Fruit fly (Drosophila melanogaster) whole organism, embryonic: ENCODE results near the gene CG8568.

ENCODE experiments used
- BtbVII ChIP-seq: fragments of 200-800 bp; sonication (Bioruptor generic); optimal IDR thresholded peaks from 3 replicates; lab custom pipeline; 2017; ENCODE audit warnings: missing biosample characterization, mild to moderate bottlenecking, missing genetic modification characterization
- CG10366 ChIP-seq: fragments of 200-800 bp; sonication (Bioruptor generic); IDR thresholded peaks from 2 replicates; pipeline ENCODE4 v1.3.6; 2022; ENCODE audit warnings: missing biosample characterization, missing genetic modification characterization
- CG11504 ChIP-seq: fragments of 200-800 bp; sonication (Bioruptor generic); optimal IDR thresholded peaks from 3 replicates; lab custom pipeline; 2019; ENCODE audit warnings: missing biosample characterization, mild to moderate bottlenecking, missing genetic modification characterization, moderate library complexity
- CG12391 ChIP-seq: fragments of 200-800 bp; sonication (Bioruptor generic); optimal IDR thresholded peaks from 3 replicates; lab custom pipeline; 2018; ENCODE audit warnings: missing biosample characterization, mild to moderate bottlenecking, missing genetic modification characterization, moderate library complexity
- CG15601 ChIP-seq: fragments of 200-800 bp; sonication (Bioruptor generic); optimal IDR thresholded peaks from 3 replicates; lab custom pipeline; 2019; ENCODE audit warnings: missing biosample characterization, mild to moderate bottlenecking, missing genetic modification characterization, moderate library complexity
- CG1603 ChIP-seq: fragments of 200-800 bp; sonication (Bioruptor generic); optimal IDR thresholded peaks from 2 replicates; lab custom pipeline; 2019; ENCODE audit warnings: missing biosample characterization, mild to moderate bottlenecking, missing genetic modification characterization, moderate library complexity
- CG17186 ChIP-seq: fragments of 200-800 bp; sonication (Bioruptor generic); optimal IDR thresholded peaks from 3 replicates; lab custom pipeline; 2017; ENCODE audit warnings: missing biosample characterization, missing genetic modification reagents, missing genetic modification characterization
- CG17361 ChIP-seq: fragments of 200-800 bp; sonication (Bioruptor generic); IDR thresholded peaks from 3 replicates; pipeline ENCODE4 v1.3.6; 2022; ENCODE audit warnings: missing biosample characterization, missing genetic modification characterization
- CG17612 ChIP-seq: fragments of 200-800 bp; sonication (Bioruptor generic); IDR thresholded peaks from 2 replicates; pipeline ENCODE4 v1.3.6; 2022; ENCODE audit warnings: missing biosample characterization, missing genetic modification characterization
- CG18262 ChIP-seq: fragments of 200-800 bp; optimal IDR thresholded peaks from 3 replicates; lab custom pipeline; 2019; ENCODE audit warnings: missing biosample characterization, mild to moderate bottlenecking, missing genetic modification characterization, moderate library complexity
- CG2129 ChIP-seq: fragments of 200-800 bp; sonication (Bioruptor generic); IDR thresholded peaks from 2 replicates; pipeline ENCODE4 v1.3.6; 2022; ENCODE audit warnings: missing biosample characterization, missing genetic modification characterization; ENCODE audit not compliant: partially characterized antibody
- CG2199 ChIP-seq: fragments of 200-800 bp; sonication (Bioruptor generic); IDR thresholded peaks from 3 replicates; pipeline ENCODE4 v1.3.6; 2022; ENCODE audit warnings: missing biosample characterization, missing genetic modification characterization
- CG2678 ChIP-seq: fragments of 200-800 bp; sonication (Bioruptor generic); optimal IDR thresholded peaks from 3 replicates; lab custom pipeline; 2019; ENCODE audit warnings: missing biosample characterization, mild to moderate bottlenecking, missing genetic modification characterization, moderate library complexity
- CG2712 ChIP-seq: fragments of 200-800 bp; optimal IDR thresholded peaks from 3 replicates; lab custom pipeline; 2019; ENCODE audit warnings: missing biosample characterization, mild to moderate bottlenecking, missing genetic modification characterization, moderate library complexity
- CG31441 ChIP-seq: fragments of 200-800 bp; sonication (Bioruptor generic); IDR thresholded peaks from 2 replicates; pipeline ENCODE4 v1.3.6; 2022; ENCODE audit warnings: missing biosample characterization, missing genetic modification characterization
- CG3995 ChIP-seq: fragments of 200-800 bp; sonication (Bioruptor generic); optimal IDR thresholded peaks from 3 replicates; lab custom pipeline; 2016; ENCODE audit warnings: missing biosample characterization, missing genetic modification characterization
- CG6175 ChIP-seq: fragments of 200-800 bp; sonication (Bioruptor generic); IDR thresholded peaks from 3 replicates; pipeline ENCODE4 v1.3.6; 2022; ENCODE audit warnings: missing biosample characterization, missing genetic modification characterization
- CG6254 ChIP-seq: fragments of 200-800 bp; sonication (Bioruptor generic); optimal IDR thresholded peaks from 3 replicates; lab custom pipeline; 2017; ENCODE audit warnings: mild to moderate bottlenecking, missing biosample characterization, missing genetic modification reagents, missing genetic modification characterization
- CG7963 ChIP-seq: fragments of 200-800 bp; sonication (Bioruptor generic); IDR thresholded peaks from 3 replicates; pipeline ENCODE4 v1.3.6; 2022; ENCODE audit warnings: missing biosample characterization, missing genetic modification characterization; ENCODE audit not compliant: partially characterized antibody
- CG8388 ChIP-seq: fragments of 200-800 bp; sonication (Bioruptor generic); optimal IDR thresholded peaks from 2 replicates; lab custom pipeline; 2019; ENCODE audit warnings: missing biosample characterization, mild to moderate bottlenecking, missing genetic modification characterization, moderate library complexity
- CG8924 ChIP-seq: fragments of 200-800 bp; optimal IDR thresholded peaks from 3 replicates; lab custom pipeline; 2019; ENCODE audit warnings: missing biosample characterization, mild to moderate bottlenecking, missing genetic modification characterization, moderate library complexity
- CG9215 ChIP-seq: fragments of 200-800 bp; sonication (Bioruptor generic); IDR thresholded peaks from 2 replicates; pipeline ENCODE4 v1.3.6; 2022; ENCODE audit warnings: missing biosample characterization, missing genetic modification characterization
- CTCF ChIP-seq: fragments of 200-800 bp; sonication (Bioruptor generic); optimal IDR thresholded peaks from 2 replicates; lab custom pipeline; 2017; ENCODE audit warnings: missing biosample characterization, mild to moderate bottlenecking, missing genetic modification characterization, moderate library complexity
- CkIIα-i1 ChIP-seq: fragments of 200-800 bp; sonication (Bioruptor generic); IDR thresholded peaks from 2 replicates; pipeline ENCODE4 v1.3.6; 2022; ENCODE audit warnings: missing biosample characterization, missing genetic modification characterization
- CoRest ChIP-seq: fragments of 200-800 bp; sonication (Bioruptor generic); optimal IDR thresholded peaks from 3 replicates; lab custom pipeline; 2018; ENCODE audit warnings: missing biosample characterization, mild to moderate bottlenecking, missing genetic modification characterization, moderate library complexity
- Dek ChIP-seq: fragments of 200-800 bp; sonication (Bioruptor generic); optimal IDR thresholded peaks from 3 replicates; lab custom pipeline; 2019; ENCODE audit warnings: missing biosample characterization, mild to moderate bottlenecking, missing genetic modification characterization, moderate library complexity
- ERR ChIP-seq: fragments of 200-800 bp; sonication (Bioruptor generic); optimal IDR thresholded peaks from 2 replicates; lab custom pipeline; 2016; ENCODE audit warnings: missing biosample characterization, missing genetic modification characterization
- Med ChIP-seq: fragments of 200-800 bp; sonication (Bioruptor generic); peaks from one replicate; lab custom pipeline; 2016; ENCODE audit warnings: missing biosample characterization, missing genetic modification characterization, mild to moderate bottlenecking, inconsistent platforms, moderate library complexity
- Sox102F ChIP-seq: fragments of 200-800 bp; sonication (Bioruptor generic); optimal IDR thresholded peaks from 2 replicates; lab custom pipeline; 2018; ENCODE audit warnings: missing biosample characterization, mild to moderate bottlenecking, missing genetic modification characterization, moderate library complexity
- Tbp ChIP-seq: fragments of >200 bp; optimal IDR thresholded peaks from 2 replicates; lab custom pipeline; 2018; ENCODE audit warnings: missing biosample characterization, missing genetic modification characterization
- Vsx1 ChIP-seq: fragments of 200-800 bp; sonication (Bioruptor generic); optimal IDR thresholded peaks from 2 replicates; lab custom pipeline; 2017; ENCODE audit warnings: missing biosample characterization, mild to moderate bottlenecking, missing genetic modification characterization, missing genetic modification reagents
- az2 ChIP-seq: fragments of 200-800 bp; sonication (Bioruptor generic); optimal IDR thresholded peaks from 3 replicates; lab custom pipeline; 2016; ENCODE audit warnings: missing biosample characterization, missing genetic modification characterization
- bsh ChIP-seq, 2 experiments: fragments of 200-800 bp; sonication (Bioruptor generic); optimal IDR thresholded peaks; 2 replicates each; lab custom pipeline; 2017 to 2018; ENCODE audit warnings: mild to moderate bottlenecking in 2 of 2, missing biosample characterization in 2 of 2, missing genetic modification characterization in 2 of 2, moderate library complexity in 1 of 2
- cato ChIP-seq: fragments of 200-800 bp; sonication (Bioruptor generic); optimal IDR thresholded peaks from 2 replicates; lab custom pipeline; 2016; ENCODE audit warnings: missing biosample characterization, missing genetic modification characterization, borderline replicate concordance
- dati ChIP-seq: fragments of 200-800 bp; sonication (Bioruptor generic); IDR thresholded peaks from 2 replicates; pipeline ENCODE4 v1.3.6; 2022; ENCODE audit warnings: missing biosample characterization, missing genetic modification characterization
- dmrt11E ChIP-seq: fragments of 200-800 bp; sonication (Bioruptor generic); optimal IDR thresholded peaks from 3 replicates; lab custom pipeline; 2018; ENCODE audit warnings: missing biosample characterization, mild to moderate bottlenecking, missing genetic modification characterization, moderate library complexity
- ewg ChIP-seq: fragments of 200-800 bp; sonication (Bioruptor generic); optimal IDR thresholded peaks from 3 replicates; lab custom pipeline; 2017; ENCODE audit warnings: mild to moderate bottlenecking, missing biosample characterization, missing genetic modification reagents, missing genetic modification characterization
- fd64A ChIP-seq: fragments of 200-800 bp; sonication (Bioruptor generic); optimal IDR thresholded peaks from 3 replicates; lab custom pipeline; 2018; ENCODE audit warnings: missing biosample characterization, mild to moderate bottlenecking, missing genetic modification characterization
- gem ChIP-seq: fragments of 200-800 bp; sonication (Bioruptor generic); optimal IDR thresholded peaks from 2 replicates; lab custom pipeline; 2019; ENCODE audit warnings: missing biosample characterization, mild to moderate bottlenecking, missing genetic modification characterization, moderate library complexity
- grn ChIP-seq: fragments of 200-800 bp; sonication (Bioruptor generic); optimal IDR thresholded peaks from 3 replicates; lab custom pipeline; 2017; ENCODE audit warnings: missing biosample characterization, missing genetic modification characterization
- ken ChIP-seq: fragments of 200-800 bp; sonication (Bioruptor generic); IDR thresholded peaks from 3 replicates; pipeline ENCODE4 v1.3.6; 2022; ENCODE audit warnings: missing biosample characterization, missing genetic modification characterization
- lola ChIP-seq, 3 experiments: fragments of >200 bp in 2 of 3; fragments of 200-800 bp in 1 of 3; sonication (Bioruptor generic) in 1 of 3; optimal IDR thresholded peaks; 2 replicates each; lab custom pipeline; 2017 to 2019; ENCODE audit warnings: missing biosample characterization in 3 of 3, missing genetic modification characterization in 3 of 3, mild to moderate bottlenecking in 1 of 3, moderate library complexity in 1 of 3
- nerfin-1 ChIP-seq: fragments of 200-800 bp; sonication (Bioruptor generic); optimal IDR thresholded peaks from 3 replicates; lab custom pipeline; 2019; ENCODE audit warnings: missing biosample characterization, mild to moderate bottlenecking, missing genetic modification characterization, moderate library complexity
- odd ChIP-seq: fragments of 200-800 bp; sonication (Bioruptor generic); optimal IDR thresholded peaks from 2 replicates; lab custom pipeline; 2017; ENCODE audit warnings: missing biosample characterization, mild to moderate bottlenecking, missing genetic modification characterization
- pros ChIP-seq: fragments of 200-800 bp; sonication (Bioruptor generic); optimal IDR thresholded peaks from 3 replicates; lab custom pipeline; 2019; ENCODE audit warnings: missing biosample characterization, mild to moderate bottlenecking, missing genetic modification characterization, moderate library complexity
- psq ChIP-seq: fragments of 200-800 bp; sonication (Bioruptor generic); optimal IDR thresholded peaks from 2 replicates; lab custom pipeline; 2017; ENCODE audit warnings: missing biosample characterization, missing genetic modification characterization
- row ChIP-seq: fragments of 200-800 bp; sonication (Bioruptor generic); IDR thresholded peaks from 3 replicates; pipeline ENCODE4 v1.3.6; 2022; ENCODE audit warnings: missing biosample characterization, missing genetic modification characterization
- sd ChIP-seq: fragments of 200-800 bp; sonication (Bioruptor generic); optimal IDR thresholded peaks from 3 replicates; lab custom pipeline; 2018; ENCODE audit warnings: missing biosample characterization, mild to moderate bottlenecking, missing genetic modification characterization, moderate library complexity
- sens ChIP-seq: fragments of 200-800 bp; sonication (Bioruptor generic); peaks from one replicate; lab custom pipeline; 2016; ENCODE audit warnings: missing biosample characterization, missing genetic modification characterization
- usp ChIP-seq: fragments of >200 bp; optimal IDR thresholded peaks from 2 replicates; lab custom pipeline; 2017; ENCODE audit warnings: missing biosample characterization, missing genetic modification characterization

Gene CG8568

dm6 chrX:17481659-17482266 is 29.4 kb upstream of the CG8568 start (continued):
- peak; percentile 22 for TF ChIP-seq az2 (GFP tag; lab: Kevin White, UChicago)
- TF ChIP-seq CG15601 (tag; lab: Kevin White, UChicago) = peak; percentile 2
- no peak for TF ChIP-seq pros (GFP tag; lab: Kevin White, UChicago)
- TF ChIP-seq Tbp = no peak
- TF ChIP-seq CG2199 (GFP tag; lab: Robert Waterston, UW) = 0 out of 3 replicates have a peak, but pooled peaks have one; percentile 20
- TF ChIP-seq BtbVII (GFP tag; lab: Kevin White, UChicago) = no peak
- TF ChIP-seq CG1603 (tag; lab: Kevin White, UChicago) = peak; percentile 7
- peak; percentile 8 for TF ChIP-seq dmrt11E
- 0 out of 3 replicates have a peak, but pooled peaks have one; percentile 18 for TF ChIP-seq CG17361 (GFP tag; lab: Robert Waterston, UW)
- TF ChIP-seq CTCF (GFP tag; lab: Kevin White, UChicago) = peak; percentile 86
- TF ChIP-seq ERR (GFP tag; lab: Kevin White, UChicago) = no peak
- TF ChIP-seq sd (tag; lab: Kevin White, UChicago) = no peak
- TF ChIP-seq cato = no peak
- TF ChIP-seq psq (GFP tag; lab: Kevin White, UChicago) = no peak
- TF ChIP-seq CG18262 (tag; lab: Kevin White, UChicago) = peak; percentile 43
- TF ChIP-seq CG6254 (GFP tag; lab: Kevin White, UChicago) = peak; percentile 46
- no peak for TF ChIP-seq CG3995
- peak; percentile 44 for TF ChIP-seq Sox102F (GFP tag; lab: Kevin White, UChicago)
- TF ChIP-seq CG2678 (tag; lab: Kevin White, UChicago) = peak; percentile 28
- no peak for TF ChIP-seq usp
- peak; percentile 15 for TF ChIP-seq CG2712 (tag; lab: Kevin White, UChicago)
- no peak for TF ChIP-seq Dek (tag; lab: Kevin White, UChicago)
- peak; percentile 8 for TF ChIP-seq fd64A (GFP tag; lab: Kevin White, UChicago)
- TF ChIP-seq bsh (GFP tag; optimal IDR thresholded peaks at IDR 0.05; lab: Kevin White, UChicago) = peak in 1 of 2 experiments; percentile 56
- TF ChIP-seq CoRest = peak; percentile 25
- no peak for TF ChIP-seq odd
- peak; percentile 30 for TF ChIP-seq CG12391 (tag; lab: Kevin White, UChicago)
- no peak for TF ChIP-seq nerfin-1
- TF ChIP-seq CG2129 (GFP tag; lab: Robert Waterston, UW) = no peak
- TF ChIP-seq CG11504 (tag; lab: Kevin White, UChicago) = peak; percentile 22
- TF ChIP-seq CG8924 = peak; percentile 3
- peak; percentile 14 for TF ChIP-seq Vsx1 (GFP tag; lab: Kevin White, UChicago)
- TF ChIP-seq CG6175 (GFP tag; lab: Robert Waterston, UW) = no peak
- peak; percentile 24; the same call in 2 of the 3 replicates for TF ChIP-seq row (GFP tag; lab: Robert Waterston, UW)
- TF ChIP-seq CG10366 (GFP tag; lab: Robert Waterston, UW) = no peak
- peak; percentile 3 for TF ChIP-seq ewg (GFP tag; lab: Kevin White, UChicago)
- no peak for TF ChIP-seq CG7963 (GFP tag; lab: Robert Waterston, UW)
- TF ChIP-seq gem (tag; lab: Kevin White, UChicago) = peak; percentile 49
- peak; percentile 55 for TF ChIP-seq sens
- TF ChIP-seq CG17612 (GFP tag; lab: Robert Waterston, UW) = no peak
- peak; percentile 46; the same call in 1 of the 2 replicates for TF ChIP-seq CG31441 (GFP tag; lab: Robert Waterston, UW)
- peak in 1 of 3 experiments; percentile 45 for TF ChIP-seq lola (GFP tag; optimal IDR thresholded peaks at IDR 0.05; lab: Kevin White, UChicago)
- 0 out of 3 replicates have a peak, but pooled peaks have one; percentile 34 for TF ChIP-seq ken (GFP tag; lab: Robert Waterston, UW)
- peak; percentile 40 for TF ChIP-seq Med (GFP tag; lab: Kevin White, UChicago)
- no peak for TF ChIP-seq grn (GFP tag; lab: Kevin White, UChicago)
- no peak for TF ChIP-seq dati (GFP tag; lab: Robert Waterston, UW)
- no peak for TF ChIP-seq CG17186 (GFP tag; lab: Kevin White, UChicago)
- no peak for TF ChIP-seq CkIIα-i1 (GFP tag; lab: Robert Waterston, UW)
- TF ChIP-seq CG8388 (GFP tag; lab: Kevin White, UChicago) = peak; percentile 26
- TF ChIP-seq CG9215 (GFP tag; lab: Robert Waterston, UW) = no peak
